Fruit fly (Drosophila melanogaster): ENCODE measurements around the gene CG7992.

The CG7992 gene

dm6 chrX:19247200-19248052 is at the start of gene CG7992:
CG7992 (minus strand) TSS chrX:19247250.
- TF ChIP-seq E2f1 (GFP tag; IDR thresholded peaks at IDR 0.05) (0 out of 2 replicates have a peak, but pooled peaks have one; percentile 27), CG13894 (tag; optimal IDR thresholded peaks at IDR 0.05) (peak; percentile 4), chn (GFP tag; optimal IDR thresholded peaks at IDR 0.05) (no peak), dmrt11E (tag; optimal IDR thresholded peaks at IDR 0.05) (no peak), Rfx (GFP tag; IDR thresholded peaks at IDR 0.05) (peak; percentile 63), CG14441 (GFP tag; IDR thresholded peaks at IDR 0.05) (peak; percentile 51; the same call in 1 of the 2 replicates), gsb (GFP tag; IDR thresholded peaks at IDR 0.05) (no peak), unpg (GFP tag; optimal IDR thresholded peaks at IDR 0.05) (peak; percentile 48), CG11560 (tag; IDR thresholded peaks at IDR 0.05) (no peak), CG9727 (GFP tag; optimal IDR thresholded peaks at IDR 0.05) (peak; percentile 55), Ets97D (GFP tag; optimal IDR thresholded peaks at IDR 0.05) (no peak), CG11247 (GFP tag; IDR thresholded peaks at IDR 0.05) (no peak), lilli (GFP tag; optimal IDR thresholded peaks at IDR 0.05) (peak; percentile 77), gfzf (GFP tag; optimal IDR thresholded peaks at IDR 0.05) (no peak), her (GFP tag; optimal IDR thresholded peaks at IDR 0.05) (peak; percentile 18), Six4 (GFP tag; optimal IDR thresholded peaks at IDR 0.05) (no peak), Poxn (GFP tag; IDR thresholded peaks at IDR 0.05) (no peak), danr (GFP tag; IDR thresholded peaks at IDR 0.05) (no peak), Atf-2 (GFP tag; optimal IDR thresholded peaks at IDR 0.05) (peak; percentile 0), Hey (tag; optimal IDR thresholded peaks at IDR 0.05) (no peak), CG17186 (GFP tag; optimal IDR thresholded peaks at IDR 0.05) (no peak), CG1647 (GFP tag; optimal IDR thresholded peaks at IDR 0.05) (peak; percentile 10), sug (tag; optimal IDR thresholded peaks at IDR 0.05) (peak; percentile 81), mirr (GFP tag; optimal IDR thresholded peaks at IDR 0.05) (peak; percentile 92), maf-S (GFP tag; optimal IDR thresholded peaks at IDR 0.05) (peak; percentile 19), eve (GFP tag; optimal IDR thresholded peaks at IDR 0.05) (no peak), CG2712 (tag; optimal IDR thresholded peaks at IDR 0.05) (peak; percentile 36), aop (GFP tag; IDR thresholded peaks at IDR 0.05) (no peak), nerfin-2 (GFP tag; IDR thresholded peaks at IDR 0.05; ENCODE audit: partially characterized antibody) (no peak), scrt (GFP tag; optimal IDR thresholded peaks at IDR 0.05) (peak; percentile 49), sqz (GFP tag; optimal IDR thresholded peaks at IDR 0.05) (no peak), CG12071 (GFP tag; optimal IDR thresholded peaks at IDR 0.05) (no peak), btn (GFP tag; optimal IDR thresholded peaks at IDR 0.05) (peak; percentile 19), CG34422 (GFP tag; IDR thresholded peaks at IDR 0.05) (no peak), zfh2 (GFP tag; optimal IDR thresholded peaks at IDR 0.05) (peak; percentile 66), CG10274 (GFP tag; optimal IDR thresholded peaks at IDR 0.05) (peak; percentile 21), CG14667 (GFP tag; IDR thresholded peaks at IDR 0.05) (no peak), pho (GFP tag; optimal IDR thresholded peaks at IDR 0.05) (peak; percentile 74), ara (GFP tag; IDR thresholded peaks at IDR 0.05) (no peak), CG3407 (GFP tag; optimal IDR thresholded peaks at IDR 0.05) (no peak), Eip74EF (GFP tag; optimal IDR thresholded peaks at IDR 0.05) (no peak), inv (GFP tag; IDR thresholded peaks at IDR 0.05; ENCODE audit: partially characterized antibody) (no peak), chif (GFP tag; optimal IDR thresholded peaks at IDR 0.05) (peak; percentile 47 to 52), CG31441 (GFP tag; IDR thresholded peaks at IDR 0.05) (peak; percentile 54), CG6854 (GFP tag; optimal IDR thresholded peaks at IDR 0.05) (peak; percentile 47), CG10147 (GFP tag; optimal IDR thresholded peaks at IDR 0.05) (no peak), Ravus (GFP tag; IDR thresholded peaks at IDR 0.05) (no peak), cad (GFP tag; optimal IDR thresholded peaks at IDR 0.05) (no peak), Xrp1 (GFP tag; IDR thresholded peaks at IDR 0.05) (peak; percentile 24; the same call in 1 of the 2 replicates), zen2 (GFP tag; IDR thresholded peaks at IDR 0.05; ENCODE audit: partially characterized antibody) (no peak)
